Fruit fly (Drosophila melanogaster) whole organism, embryonic: Measurements from ENCODE around the gene CG17377.
A peak's percentile ranks its signal among the peaks of the same experiment; 100 is the strongest.

Experiments used
- Ada2b ChIP-seq: fragments of 200-800 bp; sonication (Bioruptor generic); IDR thresholded peaks from 2 replicates; pipeline ENCODE4 v1.3.6; 2022; ENCODE audit warnings: missing biosample characterization, missing genetic modification characterization
- CG10366 ChIP-seq: fragments of 200-800 bp; sonication (Bioruptor generic); IDR thresholded peaks from 2 replicates; pipeline ENCODE4 v1.3.6; 2022; ENCODE audit warnings: missing biosample characterization, missing genetic modification characterization
- CG11456 ChIP-seq: fragments of 200-800 bp; sonication (Bioruptor generic); IDR thresholded peaks from 3 replicates; pipeline ENCODE4 v1.3.6; 2022; ENCODE audit warnings: missing biosample characterization, missing genetic modification characterization
- CG13894 ChIP-seq: fragments of 200-800 bp; sonication (Bioruptor generic); optimal IDR thresholded peaks from 3 replicates; lab custom pipeline; 2018; ENCODE audit warnings: missing biosample characterization, mild to moderate bottlenecking, missing genetic modification characterization, moderate library complexity
- CG14860 ChIP-seq: fragments of 200-800 bp; sonication (Bioruptor generic); IDR thresholded peaks from 3 replicates; pipeline ENCODE4 v1.3.6; 2022; ENCODE audit warnings: missing biosample characterization, missing genetic modification characterization; ENCODE audit not compliant: partially characterized antibody
- CG15601 ChIP-seq: fragments of 200-800 bp; sonication (Bioruptor generic); optimal IDR thresholded peaks from 3 replicates; lab custom pipeline; 2019; ENCODE audit warnings: missing biosample characterization, mild to moderate bottlenecking, missing genetic modification characterization, moderate library complexity
- CG2129 ChIP-seq: fragments of 200-800 bp; sonication (Bioruptor generic); IDR thresholded peaks from 2 replicates; pipeline ENCODE4 v1.3.6; 2022; ENCODE audit warnings: missing biosample characterization, missing genetic modification characterization; ENCODE audit not compliant: partially characterized antibody
- CG2712 ChIP-seq: fragments of 200-800 bp; optimal IDR thresholded peaks from 3 replicates; lab custom pipeline; 2019; ENCODE audit warnings: missing biosample characterization, mild to moderate bottlenecking, missing genetic modification characterization, moderate library complexity
- CG4328 ChIP-seq: fragments of 200-800 bp; sonication (Bioruptor generic); optimal IDR thresholded peaks from 3 replicates; lab custom pipeline; 2017; ENCODE audit warnings: missing biosample characterization, missing genetic modification reagents, missing genetic modification characterization
- CG4424 ChIP-seq: fragments of 200-800 bp; sonication (Bioruptor generic); optimal IDR thresholded peaks from 3 replicates; lab custom pipeline; 2016; ENCODE audit warnings: missing biosample characterization, missing genetic modification characterization
- CG7839 ChIP-seq: fragments of 200-800 bp; sonication (Bioruptor generic); optimal IDR thresholded peaks from 3 replicates; lab custom pipeline; 2018; ENCODE audit warnings: missing biosample characterization, mild to moderate bottlenecking, missing genetic modification characterization, moderate library complexity
- CG8944 ChIP-seq: fragments of 200-800 bp; sonication (Bioruptor generic); optimal IDR thresholded peaks from 3 replicates; lab custom pipeline; 2016; ENCODE audit warnings: missing biosample characterization, missing genetic modification characterization
- CkIIα-i1 ChIP-seq: fragments of 200-800 bp; sonication (Bioruptor generic); IDR thresholded peaks from 2 replicates; pipeline ENCODE4 v1.3.6; 2022; ENCODE audit warnings: missing biosample characterization, missing genetic modification characterization
- Eip74EF ChIP-seq, 2 experiments: fragments of 200-800 bp in 1 of 2; fragments of >200 bp in 1 of 2; sonication (Bioruptor generic) in 1 of 2; optimal IDR thresholded peaks; 2 replicates each; lab custom pipeline; 2017 to 2019; ENCODE audit warnings: missing biosample characterization in 2 of 2, missing genetic modification characterization in 2 of 2, mild to moderate bottlenecking in 1 of 2, moderate library complexity in 1 of 2
- Fer3 ChIP-seq: fragments of 200-800 bp; sonication (Bioruptor generic); optimal IDR thresholded peaks from 2 replicates; lab custom pipeline; 2018; ENCODE audit warnings: missing biosample characterization, mild to moderate bottlenecking, missing genetic modification characterization, moderate library complexity
- Hr78 ChIP-seq, 2 experiments: fragments of 200-800 bp in 1 of 2; fragments of >200 bp in 1 of 2; sonication (Bioruptor generic) in 1 of 2; optimal IDR thresholded peaks; 2 replicates each; lab custom pipeline; 2017 to 2019; ENCODE audit warnings: missing biosample characterization in 2 of 2, missing genetic modification characterization in 2 of 2, mild to moderate bottlenecking in 1 of 2, moderate library complexity in 1 of 2
- Jarid2 ChIP-seq: fragments of 200-800 bp; sonication (Bioruptor generic); optimal IDR thresholded peaks from 3 replicates; lab custom pipeline; 2017; ENCODE audit warnings: mild to moderate bottlenecking, missing biosample characterization, missing genetic modification reagents, missing genetic modification characterization
- Max ChIP-seq: fragments of 200-800 bp; sonication (Bioruptor generic); optimal IDR thresholded peaks from 2 replicates; lab custom pipeline; 2016; ENCODE audit warnings: missing biosample characterization, mild to moderate bottlenecking, missing genetic modification characterization
- NC2β ChIP-seq: fragments of 200-800 bp; sonication (Bioruptor generic); optimal IDR thresholded peaks from 2 replicates; lab custom pipeline; 2016; ENCODE audit warnings: missing biosample characterization, missing genetic modification characterization
- NFAT ChIP-seq: fragments of 200-800 bp; sonication (Bioruptor generic); IDR thresholded peaks from 2 replicates; pipeline ENCODE4 v1.3.6; 2022; ENCODE audit warnings: missing biosample characterization, missing genetic modification characterization
- Nf-YC ChIP-seq: fragments of 200-800 bp; optimal IDR thresholded peaks from 3 replicates; lab custom pipeline; 2019; ENCODE audit warnings: missing biosample characterization, mild to moderate bottlenecking, missing genetic modification characterization, moderate library complexity
- Trl ChIP-seq, 3 experiments: fragments of >200 bp in 2 of 3; fragments of 200-800 bp in 1 of 3; sonication (Bioruptor generic) in 1 of 3; optimal IDR thresholded peaks; 2 replicates in 1 of 3; 3 replicates in 2 of 3; lab custom pipeline; 2016 to 2017; ENCODE audit warnings: missing biosample characterization in 1 of 3, missing genetic modification characterization in 1 of 3
- bab2 ChIP-seq: fragments of 200-800 bp; sonication (Bioruptor generic); optimal IDR thresholded peaks from 2 replicates; lab custom pipeline; 2016; ENCODE audit warnings: missing biosample characterization, missing genetic modification characterization
- corto ChIP-seq: fragments of 200-800 bp; sonication (Bioruptor generic); optimal IDR thresholded peaks from 2 replicates; lab custom pipeline; 2016; ENCODE audit warnings: missing biosample characterization, mild to moderate bottlenecking, missing genetic modification characterization, moderate library complexity
- crol ChIP-seq: fragments of 200-800 bp; sonication (Bioruptor generic); IDR thresholded peaks from 2 replicates; pipeline ENCODE4 v1.3.6; 2022; ENCODE audit warnings: missing biosample characterization, missing genetic modification characterization
- ewg ChIP-seq: fragments of 200-800 bp; sonication (Bioruptor generic); optimal IDR thresholded peaks from 3 replicates; lab custom pipeline; 2017; ENCODE audit warnings: mild to moderate bottlenecking, missing biosample characterization, missing genetic modification reagents, missing genetic modification characterization
- eyg ChIP-seq: fragments of 200-800 bp; sonication (Bioruptor generic); optimal IDR thresholded peaks from 3 replicates; lab custom pipeline; 2016; ENCODE audit warnings: missing biosample characterization, missing genetic modification characterization
- fd96Cb ChIP-seq: fragments of 200-800 bp; sonication (Bioruptor generic); optimal IDR thresholded peaks from 2 replicates; lab custom pipeline; 2018; ENCODE audit warnings: missing biosample characterization, mild to moderate bottlenecking, missing genetic modification characterization, moderate library complexity
- gem ChIP-seq: fragments of 200-800 bp; sonication (Bioruptor generic); optimal IDR thresholded peaks from 2 replicates; lab custom pipeline; 2019; ENCODE audit warnings: missing biosample characterization, mild to moderate bottlenecking, missing genetic modification characterization, moderate library complexity
- grau ChIP-seq: fragments of 200-800 bp; optimal IDR thresholded peaks from 3 replicates; lab custom pipeline; 2019; ENCODE audit warnings: missing biosample characterization, mild to moderate bottlenecking, missing genetic modification characterization, moderate library complexity
- gsb-n ChIP-seq: fragments of 200-800 bp; sonication (Bioruptor generic); optimal IDR thresholded peaks from 3 replicates; lab custom pipeline; 2018; ENCODE audit warnings: missing biosample characterization, mild to moderate bottlenecking, missing genetic modification characterization
- hb ChIP-seq: fragments of 200-800 bp; sonication (Bioruptor generic); IDR thresholded peaks from 3 replicates; pipeline ENCODE4 v1.3.6; 2022; ENCODE audit warnings: missing biosample characterization, missing genetic modification characterization; ENCODE audit not compliant: partially characterized antibody
- inv ChIP-seq: fragments of 200-800 bp; sonication (Bioruptor generic); IDR thresholded peaks from 2 replicates; pipeline ENCODE4 v1.3.6; 2022; ENCODE audit warnings: missing biosample characterization, missing genetic modification characterization; ENCODE audit not compliant: partially characterized antibody
- klu ChIP-seq: fragments of 200-800 bp; sonication (Bioruptor generic); IDR thresholded peaks from 2 replicates; pipeline ENCODE4 v1.3.6; 2022; ENCODE audit warnings: missing biosample characterization, missing genetic modification characterization
- nau ChIP-seq: fragments of 200-800 bp; sonication (Bioruptor generic); optimal IDR thresholded peaks from 3 replicates; lab custom pipeline; 2017; ENCODE audit warnings: missing biosample characterization, mild to moderate bottlenecking, missing genetic modification characterization, missing genetic modification reagents
- pan ChIP-seq, 4 experiments: fragments of >200 bp in 3 of 4; fragments of 200-800 bp in 1 of 4; sonication (Bioruptor generic) in 1 of 4; optimal IDR thresholded peaks in 3 of 4; IDR thresholded peaks in 1 of 4; 2 replicates each; pipeline versions ENCODE4 v1.3.6 to Lab custom; 2017 to 2022; ENCODE audit warnings: missing biosample characterization in 2 of 4, missing genetic modification characterization in 2 of 4, mixed read lengths in 1 of 4
- pho ChIP-seq: fragments of 200-800 bp; sonication (Bioruptor generic); optimal IDR thresholded peaks from 2 replicates; lab custom pipeline; 2016; ENCODE audit warnings: missing biosample characterization, missing genetic modification characterization
- pzg ChIP-seq: fragments of 200-800 bp; sonication (Bioruptor generic); optimal IDR thresholded peaks from 3 replicates; lab custom pipeline; 2018; ENCODE audit warnings: missing biosample characterization, mild to moderate bottlenecking, missing genetic modification characterization, moderate library complexity
- scrt ChIP-seq: fragments of 200-800 bp; sonication (Bioruptor generic); optimal IDR thresholded peaks from 2 replicates; lab custom pipeline; 2018; ENCODE audit warnings: missing biosample characterization, mild to moderate bottlenecking, missing genetic modification characterization, moderate library complexity
- sens ChIP-seq: fragments of 200-800 bp; sonication (Bioruptor generic); peaks from one replicate; lab custom pipeline; 2016; ENCODE audit warnings: missing biosample characterization, missing genetic modification characterization
- sens-2 ChIP-seq: fragments of 200-800 bp; sonication (Bioruptor generic); IDR thresholded peaks from 2 replicates; pipeline ENCODE4 v1.3.6; 2022; ENCODE audit warnings: missing biosample characterization, missing genetic modification characterization
- sna ChIP-seq: fragments of 200-800 bp; sonication (Bioruptor generic); IDR thresholded peaks from 2 replicates; pipeline ENCODE4 v1.3.6; 2022; ENCODE audit warnings: missing biosample characterization, missing genetic modification characterization; ENCODE audit not compliant: partially characterized antibody
- so ChIP-seq: fragments of 200-800 bp; sonication (Bioruptor generic); IDR thresholded peaks from 3 replicates; pipeline ENCODE4 v1.3.6; 2022; ENCODE audit warnings: missing biosample characterization, missing genetic modification characterization
- sr ChIP-seq: fragments of 200-800 bp; sonication (Bioruptor generic); IDR thresholded peaks from 3 replicates; pipeline ENCODE4 v1.3.6; 2022; ENCODE audit warnings: missing biosample characterization, missing genetic modification characterization
- ssp ChIP-seq: fragments of 200-800 bp; sonication (Bioruptor generic); IDR thresholded peaks from 2 replicates; pipeline ENCODE4 v1.3.6; 2022; ENCODE audit warnings: missing biosample characterization, missing genetic modification characterization
- tap ChIP-seq: fragments of 200-800 bp; optimal IDR thresholded peaks from 3 replicates; lab custom pipeline; 2019; ENCODE audit warnings: missing biosample characterization, mild to moderate bottlenecking, missing genetic modification characterization, moderate library complexity
- tgo ChIP-seq: fragments of 200-800 bp; sonication (Bioruptor generic); IDR thresholded peaks from 3 replicates; pipeline ENCODE4 v1.3.6; 2022; ENCODE audit warnings: missing biosample characterization, missing genetic modification characterization
- zfh1 ChIP-seq: fragments of 200-800 bp; sonication (Bioruptor generic); IDR thresholded peaks from 3 replicates; pipeline ENCODE4 v1.3.6; 2022; ENCODE audit warnings: missing biosample characterization, missing genetic modification characterization

CG17377 gene

dm6 chr2L:6793763-6794417, 8.8 kb downstream of the CG17377 start (continued):
- no peak for TF ChIP-seq Fer3
- TF ChIP-seq tap (tag; lab: Kevin White, UChicago): no peak
- no peak for TF ChIP-seq grau (tag; lab: Kevin White, UChicago)
- peak; percentile 32 for TF ChIP-seq sens (GFP tag; lab: Kevin White, UChicago)
- TF ChIP-seq Nf-YC (tag; lab: Kevin White, UChicago): no peak
- TF ChIP-seq CkIIα-i1 (GFP tag; lab: Robert Waterston, UW): no peak
- TF ChIP-seq Trl (optimal IDR thresholded peaks at IDR 0.05; lab: Kevin White, UChicago): peak; percentile 83 to 90
- no peak for TF ChIP-seq Trl (GFP tag; optimal IDR thresholded peaks at IDR 0.05; lab: Kevin White, UChicago)
- TF ChIP-seq CG14860 (GFP tag; lab: Robert Waterston, UW): no peak
- no peak for TF ChIP-seq inv (GFP tag; lab: Robert Waterston, UW)
- TF ChIP-seq so (GFP tag; lab: Robert Waterston, UW): 0 out of 3 replicates have a peak, but pooled peaks have one; percentile 17
- no peak for TF ChIP-seq klu
- TF ChIP-seq CG4328 (GFP tag; lab: Kevin White, UChicago): no peak
- no peak for TF ChIP-seq Jarid2 (GFP tag; lab: Kevin White, UChicago)
- no peak for TF ChIP-seq gsb-n
- TF ChIP-seq eyg (GFP tag; lab: Kevin White, UChicago): no peak
- no peak for TF ChIP-seq nau (GFP tag; lab: Kevin White, UChicago)
- TF ChIP-seq CG13894 (tag; lab: Kevin White, UChicago): no peak
- TF ChIP-seq pzg (GFP tag; lab: Kevin White, UChicago): no peak
- TF ChIP-seq CG11456 (GFP tag; lab: Robert Waterston, UW): no peak
- TF ChIP-seq scrt (GFP tag; lab: Kevin White, UChicago): peak; percentile 63
- no peak for TF ChIP-seq CG4424 (GFP tag; lab: Kevin White, UChicago)
- TF ChIP-seq fd96Cb (tag; lab: Kevin White, UChicago): no peak
- no peak for TF ChIP-seq corto (GFP tag; lab: Kevin White, UChicago)
- no peak for TF ChIP-seq hb
- TF ChIP-seq CG2129 (GFP tag; lab: Robert Waterston, UW): no peak
- no peak for TF ChIP-seq CG10366 (GFP tag; lab: Robert Waterston, UW)
- TF ChIP-seq CG7839 (tag; lab: Kevin White, UChicago): peak; percentile 2
- TF ChIP-seq Hr78 (GFP tag; optimal IDR thresholded peaks at IDR 0.05; lab: Kevin White, UChicago): peak in 1 of 2 experiments; percentile 64
- TF ChIP-seq pho (GFP tag; lab: Kevin White, UChicago): no peak
- TF ChIP-seq sr (GFP tag; lab: Robert Waterston, UW): no peak
- TF ChIP-seq Eip74EF (GFP tag; optimal IDR thresholded peaks at IDR 0.05; lab: Kevin White, UChicago): no peak
- no peak for TF ChIP-seq NFAT
- TF ChIP-seq ssp (GFP tag; lab: Robert Waterston, UW): no peak
- TF ChIP-seq tgo (GFP tag; lab: Robert Waterston, UW): no peak
- no peak for TF ChIP-seq CG2712 (tag; lab: Kevin White, UChicago)
- TF ChIP-seq CG15601 (tag; lab: Kevin White, UChicago): no peak
- TF ChIP-seq NC2β: no peak
- TF ChIP-seq CG8944 (GFP tag; lab: Kevin White, UChicago): no peak
- TF ChIP-seq crol (GFP tag; lab: Robert Waterston, UW): peak; percentile 37; the same call in 1 of the 2 replicates
- TF ChIP-seq Max (GFP tag; lab: Kevin White, UChicago): no peak
- TF ChIP-seq Ada2b (GFP tag; lab: Robert Waterston, UW): no peak
- no peak for TF ChIP-seq ewg (GFP tag; lab: Kevin White, UChicago)
- TF ChIP-seq bab2 (GFP tag; lab: Kevin White, UChicago): no peak
- TF ChIP-seq sens-2 (GFP tag; lab: Robert Waterston, UW): no peak
- TF ChIP-seq gem (tag; lab: Kevin White, UChicago): no peak
- TF ChIP-seq pan (optimal IDR thresholded peaks at IDR 0.05; lab: Kevin White, UChicago): no peak
- TF ChIP-seq pan (GFP tag; optimal IDR thresholded peaks at IDR 0.05 in 1 of 2, IDR thresholded peaks at IDR 0.05 in 1 of 2): no peak
- TF ChIP-seq zfh1: no peak
- no peak for TF ChIP-seq sna (GFP tag; lab: Robert Waterston, UW)
